Fruit fly (Drosophila melanogaster) whole organism, embryonic: ENCODE measurements around the gene CG8292.

Experiments used
- CG10274 ChIP-seq: fragments of 200-800 bp; sonication (Bioruptor generic); optimal IDR thresholded peaks from 3 replicates; lab custom pipeline; 2017; ENCODE audit warnings: missing biosample characterization, mild to moderate bottlenecking, missing genetic modification characterization
- CG12942 ChIP-seq: fragments of 200-800 bp; sonication (Bioruptor generic); optimal IDR thresholded peaks from 3 replicates; lab custom pipeline; 2016; ENCODE audit warnings: missing biosample characterization, missing genetic modification characterization
- CG13894 ChIP-seq: fragments of 200-800 bp; sonication (Bioruptor generic); optimal IDR thresholded peaks from 3 replicates; lab custom pipeline; 2018; ENCODE audit warnings: missing biosample characterization, mild to moderate bottlenecking, missing genetic modification characterization, moderate library complexity
- CG14441 ChIP-seq: fragments of 200-800 bp; sonication (Bioruptor generic); IDR thresholded peaks from 2 replicates; pipeline ENCODE4 v1.3.6; 2022; ENCODE audit warnings: missing biosample characterization, missing genetic modification characterization
- CG14710 ChIP-seq: fragments of 200-800 bp; sonication (Bioruptor generic); optimal IDR thresholded peaks from 3 replicates; lab custom pipeline; 2019; ENCODE audit warnings: missing biosample characterization, mild to moderate bottlenecking, missing genetic modification characterization, moderate library complexity
- CG14965 ChIP-seq: fragments of 200-800 bp; sonication (Bioruptor generic); optimal IDR thresholded peaks from 2 replicates; lab custom pipeline; 2016; ENCODE audit warnings: missing biosample characterization, missing genetic modification characterization, borderline replicate concordance
- CG16813 ChIP-seq: fragments of 200-800 bp; sonication (Bioruptor generic); IDR thresholded peaks from 3 replicates; pipeline ENCODE4 v1.3.6; 2022; ENCODE audit warnings: missing biosample characterization, missing genetic modification characterization; ENCODE audit not compliant: partially characterized antibody
- CG3726 ChIP-seq: fragments of 200-800 bp; sonication (Bioruptor generic); IDR thresholded peaks from 3 replicates; pipeline ENCODE4, ENCODE4 v1.3.6; 2022; ENCODE audit warnings: missing biosample characterization, missing genetic modification characterization
- CG4404 ChIP-seq: fragments of 200-800 bp; sonication (Bioruptor generic); IDR thresholded peaks from 2 replicates; pipeline ENCODE4 v1.3.6; 2022; ENCODE audit warnings: missing biosample characterization, missing genetic modification characterization
- CG4730 ChIP-seq: fragments of 200-800 bp; sonication (Bioruptor generic); IDR thresholded peaks from 2 replicates; pipeline ENCODE4 v1.3.6; 2022; ENCODE audit warnings: missing biosample characterization, missing genetic modification characterization
- CG5245 ChIP-seq: fragments of 200-800 bp; sonication (Bioruptor generic); optimal IDR thresholded peaks from 3 replicates; lab custom pipeline; 2016; ENCODE audit warnings: missing biosample characterization, missing genetic modification characterization
- CG6813 ChIP-seq: fragments of 200-800 bp; sonication (Bioruptor generic); optimal IDR thresholded peaks from 2 replicates; lab custom pipeline; 2017; ENCODE audit warnings: missing biosample characterization, missing genetic modification characterization, mild to moderate bottlenecking, moderate library complexity, missing genetic modification reagents
- CG8290 ChIP-seq, 3 experiments: fragments of 200-800 bp; sonication (Bioruptor generic); optimal IDR thresholded peaks; 2 replicates each; lab custom pipeline; 2016 to 2019; ENCODE audit warnings: missing biosample characterization in 3 of 3, missing genetic modification characterization in 3 of 3, mild to moderate bottlenecking in 2 of 3, moderate library complexity in 1 of 3
- CG9727 ChIP-seq: fragments of 200-800 bp; sonication (Bioruptor generic); optimal IDR thresholded peaks from 3 replicates; lab custom pipeline; 2017; ENCODE audit warnings: missing biosample characterization, mild to moderate bottlenecking, missing genetic modification characterization
- CG9932 ChIP-seq: fragments of 200-800 bp; sonication (Bioruptor generic); IDR thresholded peaks from 2 replicates; pipeline ENCODE4 v1.3.6; 2022; ENCODE audit warnings: missing biosample characterization, missing genetic modification characterization
- CrebB ChIP-seq: fragments of 200-800 bp; sonication (Bioruptor generic); optimal IDR thresholded peaks from 3 replicates; lab custom pipeline; 2018; ENCODE audit warnings: missing biosample characterization, mild to moderate bottlenecking, missing genetic modification characterization
- Drgx ChIP-seq: fragments of 200-800 bp; sonication (Bioruptor generic); IDR thresholded peaks from 2 replicates; pipeline ENCODE4 v1.3.6; 2022; ENCODE audit warnings: missing biosample characterization, missing genetic modification characterization
- Elba2 ChIP-seq: fragments of 200-800 bp; sonication (Bioruptor generic); optimal IDR thresholded peaks from 3 replicates; lab custom pipeline; 2016; ENCODE audit warnings: missing biosample characterization, missing genetic modification characterization
- Gsc ChIP-seq: fragments of 200-800 bp; sonication (Bioruptor generic); IDR thresholded peaks from 2 replicates; pipeline ENCODE4 v1.3.6; 2022; ENCODE audit warnings: missing biosample characterization, missing genetic modification characterization
- HLH54F ChIP-seq: fragments of 200-800 bp; sonication (Bioruptor generic); optimal IDR thresholded peaks from 3 replicates; lab custom pipeline; 2016; ENCODE audit warnings: missing biosample characterization, missing genetic modification characterization
- MESR4 ChIP-seq: fragments of 200-800 bp; sonication (Bioruptor generic); optimal IDR thresholded peaks from 2 replicates; lab custom pipeline; 2018; ENCODE audit warnings: missing biosample characterization, mild to moderate bottlenecking, missing genetic modification characterization, moderate library complexity
- MTF-1 ChIP-seq: fragments of 200-800 bp; sonication (Bioruptor generic); optimal IDR thresholded peaks from 2 replicates; lab custom pipeline; 2018; ENCODE audit warnings: missing biosample characterization, mild to moderate bottlenecking, missing genetic modification characterization, borderline replicate concordance
- Neu2 ChIP-seq: fragments of 200-800 bp; sonication (Bioruptor generic); optimal IDR thresholded peaks from 3 replicates; lab custom pipeline; 2016; ENCODE audit warnings: missing biosample characterization, missing genetic modification characterization, borderline replicate concordance
- Oli ChIP-seq: fragments of 200-800 bp; sonication (Bioruptor generic); optimal IDR thresholded peaks from 2 replicates; lab custom pipeline; 2018; ENCODE audit warnings: missing biosample characterization, mild to moderate bottlenecking, missing genetic modification characterization, moderate library complexity
- PHDP ChIP-seq: fragments of 200-800 bp; sonication (Bioruptor generic); optimal IDR thresholded peaks from 3 replicates; lab custom pipeline; 2018; ENCODE audit warnings: missing biosample characterization, mild to moderate bottlenecking, missing genetic modification characterization, moderate library complexity
- Rx ChIP-seq: fragments of 200-800 bp; sonication (Bioruptor generic); IDR thresholded peaks from 2 replicates; pipeline ENCODE4 v1.3.6; 2022; ENCODE audit warnings: missing biosample characterization, missing genetic modification characterization
- Sry-β ChIP-seq: fragments of 200-800 bp; sonication (Bioruptor generic); optimal IDR thresholded peaks from 2 replicates; lab custom pipeline; 2018; ENCODE audit warnings: missing biosample characterization, mild to moderate bottlenecking, missing genetic modification characterization, moderate library complexity
- amos ChIP-seq: fragments of 200-800 bp; sonication (Bioruptor generic); IDR thresholded peaks from 2 replicates; pipeline ENCODE4 v1.3.6; 2022; ENCODE audit warnings: missing biosample characterization, missing genetic modification characterization; ENCODE audit not compliant: partially characterized antibody
- aop ChIP-seq: fragments of 200-800 bp; sonication (Bioruptor generic); IDR thresholded peaks from 2 replicates; pipeline ENCODE4 v1.3.6; 2022; ENCODE audit warnings: missing biosample characterization, missing genetic modification characterization
- bsh ChIP-seq, 2 experiments: fragments of 200-800 bp; sonication (Bioruptor generic); optimal IDR thresholded peaks; 2 replicates each; lab custom pipeline; 2017 to 2018; ENCODE audit warnings: mild to moderate bottlenecking in 2 of 2, missing biosample characterization in 2 of 2, missing genetic modification characterization in 2 of 2, moderate library complexity in 1 of 2
- eve ChIP-seq, 2 experiments: fragments of >200 bp; optimal IDR thresholded peaks; 2 replicates each; lab custom pipeline; 2017; ENCODE audit warnings: missing biosample characterization in 2 of 2, missing genetic modification characterization in 2 of 2
- hkb ChIP-seq, 2 experiments: fragments of 200-800 bp in 1 of 2; fragments of >200 bp in 1 of 2; sonication (Bioruptor generic) in 1 of 2; IDR thresholded peaks in 1 of 2; optimal IDR thresholded peaks in 1 of 2; 2 replicates each; pipeline versions ENCODE4 v1.3.6 to Lab custom; 2017 to 2022; ENCODE audit warnings: missing biosample characterization in 1 of 2, missing genetic modification characterization in 1 of 2
- ind ChIP-seq: fragments of 200-800 bp; sonication (Bioruptor generic); optimal IDR thresholded peaks from 3 replicates; lab custom pipeline; 2016; ENCODE audit warnings: missing biosample characterization, missing genetic modification characterization
- jumu ChIP-seq: fragments of 200-800 bp; sonication (Bioruptor generic); optimal IDR thresholded peaks from 3 replicates; lab custom pipeline; 2016; ENCODE audit warnings: missing biosample characterization, missing genetic modification characterization
- kni ChIP-seq: fragments of 200-800 bp; sonication (Bioruptor generic); optimal IDR thresholded peaks from 3 replicates; lab custom pipeline; 2017; ENCODE audit warnings: mild to moderate bottlenecking, missing biosample characterization, missing genetic modification reagents, missing genetic modification characterization
- lola ChIP-seq, 3 experiments: fragments of >200 bp in 2 of 3; fragments of 200-800 bp in 1 of 3; sonication (Bioruptor generic) in 1 of 3; optimal IDR thresholded peaks; 2 replicates each; lab custom pipeline; 2017 to 2019; ENCODE audit warnings: missing biosample characterization in 3 of 3, missing genetic modification characterization in 3 of 3, mild to moderate bottlenecking in 1 of 3, moderate library complexity in 1 of 3
- mirr ChIP-seq: fragments of 200-800 bp; sonication (Bioruptor generic); optimal IDR thresholded peaks from 3 replicates; lab custom pipeline; 2018; ENCODE audit warnings: missing biosample characterization, mild to moderate bottlenecking, missing genetic modification characterization
- nmo ChIP-seq: fragments of 200-800 bp; sonication (Bioruptor generic); optimal IDR thresholded peaks from 2 replicates; lab custom pipeline; 2018; ENCODE audit warnings: missing biosample characterization, mild to moderate bottlenecking, missing genetic modification characterization, moderate library complexity
- nom ChIP-seq: fragments of 200-800 bp; sonication (Bioruptor generic); optimal IDR thresholded peaks from 2 replicates; lab custom pipeline; 2017; ENCODE audit warnings: missing biosample characterization, missing genetic modification characterization, mild to moderate bottlenecking, moderate library complexity, missing genetic modification reagents
- pan ChIP-seq, 4 experiments: fragments of >200 bp in 3 of 4; fragments of 200-800 bp in 1 of 4; sonication (Bioruptor generic) in 1 of 4; optimal IDR thresholded peaks in 3 of 4; IDR thresholded peaks in 1 of 4; 2 replicates each; pipeline versions ENCODE4 v1.3.6 to Lab custom; 2017 to 2022; ENCODE audit warnings: missing biosample characterization in 2 of 4, missing genetic modification characterization in 2 of 4, mixed read lengths in 1 of 4
- pum ChIP-seq: fragments of 200-800 bp; sonication (Bioruptor generic); optimal IDR thresholded peaks from 2 replicates; lab custom pipeline; 2016; ENCODE audit warnings: missing biosample characterization, missing genetic modification characterization
- ranshi ChIP-seq: fragments of 200-800 bp; sonication (Bioruptor generic); IDR thresholded peaks from 2 replicates; pipeline ENCODE4 v1.3.6; 2022; ENCODE audit warnings: missing biosample characterization, missing genetic modification characterization
- repo ChIP-seq: fragments of 200-800 bp; sonication (Bioruptor generic); optimal IDR thresholded peaks from 2 replicates; lab custom pipeline; 2016; ENCODE audit warnings: missing biosample characterization, missing genetic modification characterization
- run ChIP-seq: fragments of 200-800 bp; sonication (Bioruptor generic); optimal IDR thresholded peaks from 3 replicates; lab custom pipeline; 2018; ENCODE audit warnings: missing biosample characterization, mild to moderate bottlenecking, missing genetic modification characterization
- tgo ChIP-seq: fragments of 200-800 bp; sonication (Bioruptor generic); IDR thresholded peaks from 3 replicates; pipeline ENCODE4 v1.3.6; 2022; ENCODE audit warnings: missing biosample characterization, missing genetic modification characterization
- tll ChIP-seq, 2 experiments: fragments of 200-800 bp in 1 of 2; fragments of >200 bp in 1 of 2; sonication (Bioruptor generic) in 1 of 2; optimal IDR thresholded peaks; 2 replicates each; lab custom pipeline; 2017 to 2019; ENCODE audit warnings: missing biosample characterization in 2 of 2, missing genetic modification characterization in 2 of 2, mild to moderate bottlenecking in 1 of 2, moderate library complexity in 1 of 2
- unpg ChIP-seq: fragments of 200-800 bp; sonication (Bioruptor generic); optimal IDR thresholded peaks from 3 replicates; lab custom pipeline; 2018; ENCODE audit warnings: missing biosample characterization, mild to moderate bottlenecking, missing genetic modification characterization, moderate library complexity
- wek ChIP-seq: fragments of 200-800 bp; sonication (Bioruptor generic); optimal IDR thresholded peaks from 3 replicates; lab custom pipeline; 2018; ENCODE audit warnings: missing biosample characterization, mild to moderate bottlenecking, missing genetic modification characterization, moderate library complexity

Gene CG8292

DNA sequence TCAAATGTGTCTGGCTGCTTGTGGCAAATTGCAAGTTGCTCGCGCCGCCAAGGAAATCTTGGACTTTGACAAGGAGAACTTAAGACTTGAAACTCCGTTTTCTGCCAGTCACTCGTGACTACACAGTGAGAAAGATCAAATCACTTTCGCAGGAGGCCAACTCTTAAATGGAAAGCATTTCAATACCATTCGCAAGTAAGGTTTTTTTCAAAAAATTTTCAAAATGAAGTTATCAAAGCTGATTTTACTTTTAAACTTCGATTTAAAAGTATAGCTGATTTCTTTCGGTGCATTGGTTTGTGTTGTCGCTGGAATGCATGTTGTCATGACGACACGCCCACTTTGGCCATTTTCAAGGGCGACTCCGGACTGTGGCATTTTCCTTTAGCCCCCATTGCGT is 14.6 kb upstream of the CG8292 start (continued):
- TF ChIP-seq CrebB (tag; lab: Kevin White, UChicago) = no peak
- 0 out of 2 replicates have a peak, but pooled peaks have one; percentile 13 for TF ChIP-seq CG14441
- TF ChIP-seq amos = no peak
- TF ChIP-seq nmo = no peak
- no peak for TF ChIP-seq run (tag; lab: Kevin White, UChicago)
- TF ChIP-seq ind = peak; percentile 13
- no peak for TF ChIP-seq CG14965 (GFP tag; lab: Kevin White, UChicago)
- no peak for TF ChIP-seq HLH54F (GFP tag; lab: Kevin White, UChicago)
- TF ChIP-seq CG12942 (GFP tag; lab: Kevin White, UChicago) = no peak
- TF ChIP-seq CG9932 (GFP tag; lab: Robert Waterston, UW) = no peak
- TF ChIP-seq pan (optimal IDR thresholded peaks at IDR 0.05; lab: Kevin White, UChicago) = no peak
- TF ChIP-seq pan (GFP tag; optimal IDR thresholded peaks at IDR 0.05 in 1 of 2, IDR thresholded peaks at IDR 0.05 in 1 of 2) = no peak
- no peak for TF ChIP-seq tgo (GFP tag; lab: Robert Waterston, UW)
- peak; percentile 8 for TF ChIP-seq unpg (GFP tag; lab: Kevin White, UChicago)
- TF ChIP-seq bsh (GFP tag; optimal IDR thresholded peaks at IDR 0.05; lab: Kevin White, UChicago) = peak; percentile 39 to 91
- no peak for TF ChIP-seq CG6813
- no peak for TF ChIP-seq lola (GFP tag; optimal IDR thresholded peaks at IDR 0.05; lab: Kevin White, UChicago)
- no peak for TF ChIP-seq hkb (optimal IDR thresholded peaks at IDR 0.05; lab: Kevin White, UChicago)
- no peak for TF ChIP-seq hkb (GFP tag; IDR thresholded peaks at IDR 0.05; lab: Robert Waterston, UW)
- no peak for TF ChIP-seq CG13894 (tag; lab: Kevin White, UChicago)
- TF ChIP-seq MESR4 (GFP tag; lab: Kevin White, UChicago) = no peak
- no peak for TF ChIP-seq aop
- TF ChIP-seq MTF-1 (GFP tag; lab: Kevin White, UChicago) = no peak
- no peak for TF ChIP-seq Gsc (GFP tag; lab: Robert Waterston, UW)
- no peak for TF ChIP-seq CG3726 (GFP tag; lab: Robert Waterston, UW)
- TF ChIP-seq Drgx (GFP tag; lab: Robert Waterston, UW) = peak; percentile 87
- TF ChIP-seq CG16813 (GFP tag; lab: Robert Waterston, UW) = no peak
- TF ChIP-seq kni (GFP tag; lab: Kevin White, UChicago) = no peak
- no peak for TF ChIP-seq ranshi (GFP tag; lab: Robert Waterston, UW)
- TF ChIP-seq mirr (GFP tag; lab: Kevin White, UChicago) = no peak
- no peak for TF ChIP-seq pum (GFP tag; lab: Kevin White, UChicago)
- no peak for TF ChIP-seq jumu (GFP tag; lab: Kevin White, UChicago)
- TF ChIP-seq Neu2 (GFP tag; lab: Kevin White, UChicago) = no peak
- no peak for TF ChIP-seq repo (GFP tag; lab: Kevin White, UChicago)
- no peak for TF ChIP-seq CG5245 (GFP tag; lab: Kevin White, UChicago)
- TF ChIP-seq CG4730 (GFP tag; lab: Robert Waterston, UW) = no peak
- no peak for TF ChIP-seq Rx
- TF ChIP-seq eve (GFP tag; optimal IDR thresholded peaks at IDR 0.05; lab: Kevin White, UChicago) = no peak
- TF ChIP-seq tll (GFP tag; optimal IDR thresholded peaks at IDR 0.05; lab: Kevin White, UChicago) = no peak
- TF ChIP-seq CG8290 (GFP tag; optimal IDR thresholded peaks at IDR 0.05; lab: Kevin White, UChicago) = no peak
- no peak for TF ChIP-seq CG8290 (tag; optimal IDR thresholded peaks at IDR 0.05; lab: Kevin White, UChicago)
- no peak for TF ChIP-seq PHDP
- TF ChIP-seq CG10274 (GFP tag; lab: Kevin White, UChicago) = no peak
- no peak for TF ChIP-seq CG14710 (tag; lab: Kevin White, UChicago)
- no peak for TF ChIP-seq Oli (tag; lab: Kevin White, UChicago)
- no peak for TF ChIP-seq Elba2 (GFP tag; lab: Kevin White, UChicago)
- TF ChIP-seq wek (GFP tag; lab: Kevin White, UChicago) = no peak
- no peak for TF ChIP-seq CG9727
- no peak for TF ChIP-seq CG4404 (GFP tag; lab: Robert Waterston, UW)
- peak; percentile 90 for TF ChIP-seq nom
- TF ChIP-seq Sry-β (GFP tag; lab: Kevin White, UChicago) = no peak
